Worm (Caenorhabditis elegans) whole organism, young adult: Measurements from ENCODE around the gene C32D5.7.
A peak's percentile ranks its signal among the peaks of the same experiment; 100 is the strongest.

ENCODE experiments used
- B0019.2 ChIP-seq: fragments of 200-800 bp; sonication (Bioruptor generic); conservative IDR thresholded peaks from 2 replicates; pipeline ENCODE4 v1.3.6; 2022; ENCODE audit warnings: missing genetic modification reagents, missing genetic modification characterization, missing compliant biosample characterization
- B0035.1 ChIP-seq: sonication (generic microtip); optimal IDR thresholded peaks from 2 replicates; lab custom pipeline; 2016; ENCODE audit warnings: missing genetic modification characterization, mild to moderate bottlenecking, missing compliant biosample characterization, missing genotype, missing genetic modification reagents
- B0336.3 ChIP-seq: fragments of 200-800 bp; sonication (Bioruptor generic); IDR thresholded peaks from 2 replicates; pipeline ENCODE4 v1.3.6; 2022; ENCODE audit warnings: missing genetic modification characterization, missing compliant biosample characterization
- F10E7.11 ChIP-seq: sonication (generic microtip); optimal IDR thresholded peaks from 2 replicates; lab custom pipeline; 2017; ENCODE audit warnings: mild to moderate bottlenecking, missing genetic modification characterization, moderate library complexity, missing compliant biosample characterization
- F23B12.7 ChIP-seq: sonication (generic microtip); optimal IDR thresholded peaks from 2 replicates; lab custom pipeline; 2017; ENCODE audit warnings: missing genetic modification characterization, mild to moderate bottlenecking, missing compliant biosample characterization, antibody characterized with exemption, moderate library complexity; ENCODE audit not compliant: insufficient read depth
- F55B11.4 ChIP-seq: sonication (generic microtip); optimal IDR thresholded peaks from 2 replicates; lab custom pipeline; 2016; ENCODE audit warnings: missing compliant biosample characterization, missing genetic modification characterization, borderline replicate concordance; ENCODE audit not compliant: insufficient read depth
- F57C9.4 ChIP-seq: sonication (generic microtip); optimal IDR thresholded peaks from 2 replicates; lab custom pipeline; 2017; ENCODE audit warnings: mild to moderate bottlenecking, missing genetic modification characterization, missing compliant biosample characterization
- K12H6.12 ChIP-seq: fragments of 200-800 bp; sonication (Bioruptor generic); optimal IDR thresholded peaks from 2 replicates; lab custom pipeline; 2018; ENCODE audit warnings: mild to moderate bottlenecking, missing genetic modification characterization, missing compliant biosample characterization
- T26A5.8 ChIP-seq: sonication (generic microtip); optimal IDR thresholded peaks from 2 replicates; lab custom pipeline; 2016; ENCODE audit warnings: missing genetic modification characterization, missing compliant biosample characterization
- Y53F4B.3 ChIP-seq: fragments of 200-800 bp; sonication (Bioruptor generic); IDR thresholded peaks from 2 replicates; pipeline ENCODE4 v1.3.6; 2022; ENCODE audit warnings: missing genetic modification reagents, missing genetic modification characterization, missing compliant biosample characterization
- Y56A3A.18 ChIP-seq: fragments of 200-800 bp; sonication (Bioruptor generic); IDR thresholded peaks from 2 replicates; pipeline ENCODE4 v1.3.6; 2022; ENCODE audit warnings: missing genetic modification reagents, missing genetic modification characterization, missing compliant biosample characterization
- atf-7 ChIP-seq: sonication (generic microtip); optimal IDR thresholded peaks from 2 replicates; lab custom pipeline; 2017; ENCODE audit warnings: mild to moderate bottlenecking, missing genetic modification characterization, missing compliant biosample characterization
- attf-3 ChIP-seq: fragments of 200-800 bp; sonication (Bioruptor generic); conservative IDR thresholded peaks from 2 replicates; pipeline ENCODE4 v1.3.6; 2022; ENCODE audit warnings: missing genetic modification reagents, missing genetic modification characterization, missing compliant biosample characterization
- attf-5 ChIP-seq: fragments of 200-800 bp; sonication (Bioruptor generic); optimal IDR thresholded peaks from 2 replicates; lab custom pipeline; 2018; ENCODE audit warnings: mild to moderate bottlenecking, missing genetic modification characterization, missing compliant biosample characterization
- bed-1 ChIP-seq: fragments of 200-800 bp; sonication (Bioruptor generic); IDR thresholded peaks from 2 replicates; pipeline ENCODE4 v1.3.6; 2022; ENCODE audit warnings: missing genetic modification reagents, missing genetic modification characterization, missing compliant biosample characterization
- bed-2 ChIP-seq: fragments of 200-800 bp; sonication (Bioruptor generic); IDR thresholded peaks from 2 replicates; pipeline ENCODE4 v1.3.6; 2022; ENCODE audit warnings: missing genetic modification reagents, missing genetic modification characterization, missing compliant biosample characterization
- cebp-1 ChIP-seq, 2 experiments: fragments of 200-800 bp in 1 of 2; sonication (Bioruptor generic) in 1 of 2; sonication (generic microtip) in 1 of 2; IDR thresholded peaks in 1 of 2; optimal IDR thresholded peaks in 1 of 2; 2 replicates each; pipeline versions ENCODE4 v1.3.6 to Lab custom; 2017 to 2022; ENCODE audit warnings: missing compliant biosample characterization in 2 of 2, missing genetic modification characterization in 2 of 2, mild to moderate bottlenecking in 1 of 2, missing genetic modification reagents in 1 of 2, moderate library complexity in 1 of 2
- ceh-27 ChIP-seq: fragments of 200-800 bp; sonication (Bioruptor generic); optimal IDR thresholded peaks from 2 replicates; lab custom pipeline; 2018; ENCODE audit warnings: mild to moderate bottlenecking, missing genetic modification characterization, moderate library complexity, missing compliant biosample characterization
- ceh-91 ChIP-seq: fragments of 200-800 bp; sonication (Bioruptor generic); IDR thresholded peaks from 2 replicates; pipeline ENCODE4 v1.3.6; 2022; ENCODE audit warnings: missing genetic modification reagents, missing genetic modification characterization, missing compliant biosample characterization
- dpff-1 ChIP-seq: sonication (generic microtip); optimal IDR thresholded peaks from 2 replicates; lab custom pipeline; 2017; ENCODE audit warnings: mild to moderate bottlenecking, missing genetic modification characterization, missing compliant biosample characterization
- efl-1 ChIP-seq: fragments of 150-350 bp; optimal IDR thresholded peaks from 2 replicates; lab custom pipeline; 2014; ENCODE audit warnings: missing biosample characterization, missing genetic modification reagents, missing genetic modification characterization
- egl-44 ChIP-seq: fragments of 200-800 bp; sonication (Bioruptor generic); IDR thresholded peaks from 2 replicates; pipeline ENCODE4 v1.3.6; 2022; ENCODE audit warnings: missing genetic modification reagents, missing genetic modification characterization, missing compliant biosample characterization
- gei-17 ChIP-seq: fragments of 200-800 bp; sonication (Bioruptor generic); optimal IDR thresholded peaks from 2 replicates; lab custom pipeline; 2018; ENCODE audit warnings: mild to moderate bottlenecking, missing genetic modification characterization, missing compliant biosample characterization
- him-1 ChIP-seq: sonication (generic microtip); optimal IDR thresholded peaks from 2 replicates; lab custom pipeline; 2016; ENCODE audit warnings: missing genotype, missing genetic modification reagents, missing genetic modification characterization, missing compliant biosample characterization
- hlh-12 ChIP-seq: sonication (generic microtip); optimal IDR thresholded peaks from 2 replicates; lab custom pipeline; 2016; ENCODE audit warnings: missing genetic modification characterization, missing compliant biosample characterization
- hmg-20 ChIP-seq: fragments of 200-800 bp; sonication (Bioruptor generic); IDR thresholded peaks from 2 replicates; pipeline ENCODE4 v1.3.6; 2022; ENCODE audit warnings: missing genetic modification reagents, missing genetic modification characterization, missing compliant biosample characterization
- hrde-1 ChIP-seq: sonication (generic microtip); optimal IDR thresholded peaks from 2 replicates; lab custom pipeline; 2016; ENCODE audit warnings: missing genetic modification characterization, mild to moderate bottlenecking, missing compliant biosample characterization, moderate library complexity, missing genotype, missing genetic modification reagents, borderline replicate concordance
- let-607 ChIP-seq, 2 experiments: fragments of 200-800 bp in 1 of 2; sonication (Bioruptor generic) in 1 of 2; sonication (generic microtip) in 1 of 2; optimal IDR thresholded peaks; 2 replicates each; lab custom pipeline; 2016 to 2018; ENCODE audit warnings: mild to moderate bottlenecking in 2 of 2, missing compliant biosample characterization in 2 of 2, missing genetic modification characterization in 2 of 2, moderate library complexity in 2 of 2, missing genotype in 1 of 2
- lir-1 ChIP-seq: fragments of 200-800 bp; sonication (Bioruptor generic); conservative IDR thresholded peaks from 2 replicates; pipeline ENCODE4 v1.3.6; 2022; ENCODE audit warnings: missing genetic modification reagents, missing genetic modification characterization, missing compliant biosample characterization
- madf-3 ChIP-seq: fragments of 200-800 bp; sonication (Bioruptor generic); IDR thresholded peaks from 2 replicates; pipeline ENCODE4 v1.3.6; 2022; ENCODE audit warnings: missing genetic modification reagents, missing genetic modification characterization, missing compliant biosample characterization
- mel-28 ChIP-seq: sonication (generic microtip); optimal IDR thresholded peaks from 2 replicates; lab custom pipeline; 2016; ENCODE audit warnings: borderline replicate concordance, mild to moderate bottlenecking, missing genetic modification characterization, missing compliant biosample characterization
- nfya-1 ChIP-seq: sonication (generic microtip); optimal IDR thresholded peaks from 2 replicates; lab custom pipeline; 2017; ENCODE audit warnings: antibody characterized with exemption, missing compliant biosample characterization, missing genetic modification characterization, borderline replicate concordance; ENCODE audit not compliant: insufficient read depth
- nfyb-1 ChIP-seq: fragments of 200-800 bp; sonication (Bioruptor generic); IDR thresholded peaks from 2 replicates; pipeline ENCODE4 v1.3.6; 2022; ENCODE audit warnings: missing genetic modification reagents, missing genetic modification characterization, missing compliant biosample characterization
- nhr-80 ChIP-seq: sonication (generic microtip); optimal IDR thresholded peaks from 2 replicates; lab custom pipeline; 2016; ENCODE audit warnings: missing genetic modification characterization, missing compliant biosample characterization
- nhr-90 ChIP-seq: sonication (generic microtip); optimal IDR thresholded peaks from 2 replicates; lab custom pipeline; 2016; ENCODE audit warnings: missing genotype, mild to moderate bottlenecking, missing genetic modification characterization, missing compliant biosample characterization
- pha-4 ChIP-seq: fragments of 150-350 bp; sonication (generic microtip); optimal IDR thresholded peaks from 2 replicates; lab custom pipeline; 2014; ENCODE audit warnings: missing biosample characterization, missing genetic modification reagents, missing genetic modification characterization
- rcor-1 ChIP-seq: fragments of 200-800 bp; sonication (Bioruptor generic); IDR thresholded peaks from 2 replicates; pipeline ENCODE4 v1.3.6; 2022; ENCODE audit warnings: missing genetic modification reagents, missing genetic modification characterization, missing compliant biosample characterization
- sea-2 ChIP-seq: fragments of 200-800 bp; sonication (Bioruptor generic); IDR thresholded peaks from 2 replicates; pipeline ENCODE4 v1.3.6; 2022; ENCODE audit warnings: missing genetic modification characterization, missing compliant biosample characterization
- snpc-1.1 ChIP-seq: sonication (generic microtip); optimal IDR thresholded peaks from 2 replicates; lab custom pipeline; 2017; ENCODE audit warnings: missing genetic modification characterization, mild to moderate bottlenecking, missing compliant biosample characterization, antibody characterized with exemption, moderate library complexity, missing genotype, missing genetic modification reagents; ENCODE audit not compliant: insufficient read depth
- snpc-3.4 ChIP-seq: sonication (generic microtip); optimal IDR thresholded peaks from 2 replicates; lab custom pipeline; 2017; ENCODE audit warnings: missing genetic modification characterization, mild to moderate bottlenecking, missing compliant biosample characterization, antibody characterized with exemption, moderate library complexity, missing genotype, missing genetic modification reagents
- tbp1 ChIP-seq: fragments of 200-800 bp; sonication (Bioruptor generic); optimal IDR thresholded peaks from 2 replicates; lab custom pipeline; 2018; ENCODE audit warnings: mild to moderate bottlenecking, missing genetic modification characterization, missing compliant biosample characterization
- tbx-9 ChIP-seq: sonication (generic microtip); optimal IDR thresholded peaks from 2 replicates; lab custom pipeline; 2016; ENCODE audit warnings: borderline replicate concordance, missing genetic modification characterization, inconsistent platforms, missing compliant biosample characterization
- ztf-28 ChIP-seq: fragments of 200-800 bp; sonication (Bioruptor generic); IDR thresholded peaks from 2 replicates; pipeline ENCODE4 v1.3.6; 2022; ENCODE audit warnings: missing genetic modification reagents, missing genetic modification characterization, missing compliant biosample characterization
- ztf-6 ChIP-seq: fragments of 200-800 bp; sonication (Bioruptor generic); IDR thresholded peaks from 2 replicates; pipeline ENCODE4 v1.3.6; 2022; ENCODE audit warnings: missing genetic modification reagents, missing genetic modification characterization, missing compliant biosample characterization

The C32D5.7 gene

ce11 chrII:6351887-6352286 is 12.0 kb upstream of the C32D5.7 start, which contains the start of gene C32D5.10:
C32D5.10 (minus strand) TSS chrII:6351987.
- TF ChIP-seq tbx-9 (tag; lab: Kevin White, UChicago): no peak
- no peak for TF ChIP-seq hrde-1 (tag; lab: Kevin White, UChicago)
- TF ChIP-seq B0336.3: no peak
- no peak for TF ChIP-seq F23B12.7
- no peak for TF ChIP-seq pha-4 (tag; lab: Kevin White, UChicago)
- no peak for TF ChIP-seq him-1 (tag; lab: Kevin White, UChicago)
- TF ChIP-seq bed-1 (GFP tag; lab: Robert Waterston, UW): no peak
- no peak for TF ChIP-seq T26A5.8
- no peak for TF ChIP-seq F57C9.4 (tag; lab: Kevin White, UChicago)
- TF ChIP-seq nfyb-1 (GFP tag; lab: Robert Waterston, UW): no peak
- TF ChIP-seq ztf-6 (GFP tag; lab: Robert Waterston, UW): no peak
- no peak for TF ChIP-seq nfya-1
- TF ChIP-seq K12H6.12 (tag; lab: Kevin White, UChicago): no peak
- TF ChIP-seq rcor-1: no peak
- TF ChIP-seq tbp1 (GFP tag; lab: Kevin White, UChicago): no peak
- no peak for TF ChIP-seq efl-1
- no peak for TF ChIP-seq Y56A3A.18 (GFP tag; lab: Robert Waterston, UW)
- no peak for TF ChIP-seq nhr-90 (tag; lab: Kevin White, UChicago)

- TF ChIP-seq snpc-3.4 (tag; lab: Kevin White, UChicago) (no peak), hlh-12 (tag; lab: Kevin White, UChicago) (no peak), attf-3 (GFP tag; lab: Robert Waterston, UW) (no peak), nfya-1 (no peak), let-607 (tag; optimal IDR thresholded peaks at IDR 0.05; lab: Kevin White, UChicago) (no peak), madf-3 (no peak), F55B11.4 (tag; lab: Kevin White, UChicago) (no peak), ceh-91 (no peak), mel-28 (tag; lab: Kevin White, UChicago) (no peak), dpff-1 (tag; lab: Kevin White, UChicago) (no peak)
Observed at ce11 chrII:6349968-6350367, 10.1 kb upstream of the C32D5.7 start.

ce11 chrII:6348360-6348759 is 8.5 kb upstream of the C32D5.7 start:
- TF ChIP-seq Y53F4B.3 (GFP tag; lab: Robert Waterston, UW) (no peak), B0035.1 (tag; lab: Kevin White, UChicago) (no peak), bed-2 (GFP tag; lab: Robert Waterston, UW) (no peak), cebp-1 (GFP tag; IDR thresholded peaks at IDR 0.05; lab: Robert Waterston, UW) (peak; percentile 65), cebp-1 (tag; optimal IDR thresholded peaks at IDR 0.05; lab: Kevin White, UChicago) (peak; percentile 87), ceh-27 (GFP tag; lab: Kevin White, UChicago) (peak; percentile 87), attf-3 (GFP tag; lab: Robert Waterston, UW) (no peak), ztf-28 (GFP tag; lab: Robert Waterston, UW) (no peak), B0019.2 (GFP tag; lab: Robert Waterston, UW) (no peak), atf-7 (tag; lab: Kevin White, UChicago) (peak; percentile 73), nhr-80 (peak; percentile 80), nfyb-1 (GFP tag; lab: Robert Waterston, UW) (peak; percentile 57; the same call in 1 of the 2 replicates), him-1 (tag; lab: Kevin White, UChicago) (no peak), hmg-20 (no peak), sea-2 (GFP tag; lab: Robert Waterston, UW) (no peak), snpc-1.1 (peak; percentile 16), egl-44 (GFP tag; lab: Robert Waterston, UW) (peak; percentile 81), gei-17 (GFP tag; lab: Kevin White, UChicago) (peak; percentile 56), F57C9.4 (tag; lab: Kevin White, UChicago) (no peak), T26A5.8 (no peak), ztf-6 (GFP tag; lab: Robert Waterston, UW) (no peak), F10E7.11 (no peak), attf-5 (GFP tag; lab: Kevin White, UChicago) (peak; percentile 82), nfya-1 (no peak), lir-1 (GFP tag; lab: Robert Waterston, UW) (peak; percentile 69; the same call in 1 of the 2 replicates)
